Worm (Caenorhabditis elegans) whole organism, young adult: Measurements from ENCODE around the gene Y49G5B.1.

ENCODE experiments used
- aptf-2 ChIP-seq: fragments of 200-800 bp; sonication (Bioruptor generic); conservative IDR thresholded peaks from 2 replicates; pipeline ENCODE4 v1.3.6; 2022; ENCODE audit warnings: missing genetic modification reagents, missing genetic modification characterization, missing compliant biosample characterization
- repo-1 ChIP-seq: sonication (generic microtip); optimal IDR thresholded peaks from 2 replicates; lab custom pipeline; 2017; ENCODE audit warnings: mild to moderate bottlenecking, missing genetic modification characterization, missing compliant biosample characterization
- tbx-9 ChIP-seq: sonication (generic microtip); optimal IDR thresholded peaks from 2 replicates; lab custom pipeline; 2016; ENCODE audit warnings: borderline replicate concordance, missing genetic modification characterization, inconsistent platforms, missing compliant biosample characterization

DNA sequence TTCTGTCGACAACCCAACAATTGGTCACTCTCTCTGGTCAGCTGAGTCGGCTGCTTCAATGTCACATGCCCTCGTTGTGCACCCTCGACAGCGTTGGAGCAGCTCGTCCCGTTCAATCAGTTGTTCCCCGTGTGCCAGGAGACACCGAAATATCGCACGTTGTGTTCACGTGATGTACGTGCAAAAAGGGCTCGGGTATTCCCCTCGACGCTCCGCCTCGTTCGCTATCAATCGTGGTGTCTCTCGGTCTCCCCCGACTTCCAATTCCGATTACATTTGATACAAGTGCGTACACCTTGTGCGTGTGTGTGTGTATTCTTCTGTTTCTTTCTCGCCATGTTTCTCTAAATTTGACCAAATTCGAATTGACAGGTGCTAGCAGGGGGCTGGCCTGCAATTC is 48.3 kb downstream of the Y49G5B.1 start:
- TF ChIP-seq repo-1 (tag; lab: Kevin White, UChicago) (no peak), aptf-2 (no peak), tbx-9 (no peak)
